Worm (Caenorhabditis elegans): ENCODE measurements around the gene sod-4.

Gene sod-4

DNA sequence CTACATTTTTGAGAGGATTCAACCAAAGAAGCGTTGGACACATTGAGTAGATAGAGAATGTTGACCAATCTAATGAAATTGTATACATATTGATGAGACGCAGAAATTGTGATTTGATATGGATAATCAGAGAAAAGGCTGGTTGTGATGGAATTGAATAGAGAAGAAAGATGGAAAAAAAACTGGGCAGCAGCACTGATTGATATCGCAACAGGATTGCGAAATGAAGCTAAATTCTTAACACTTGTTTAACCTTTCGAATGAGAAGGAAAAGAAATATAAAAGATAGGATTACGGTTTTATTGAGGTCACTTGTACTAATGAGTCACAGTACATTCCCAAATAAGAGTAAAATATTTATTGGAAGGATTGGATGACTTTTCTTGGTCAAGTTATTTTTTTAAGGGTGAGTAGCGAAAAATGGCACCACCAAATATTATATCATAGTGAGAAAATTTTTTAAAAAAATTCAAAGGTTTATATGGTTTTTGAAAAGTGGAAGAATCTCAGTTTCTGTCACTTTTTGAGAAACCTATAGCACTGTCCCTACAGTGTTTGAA lies 2.1 kb upstream of the sod-4 start:
- TF ChIP-seq lin-40 (tag; optimal IDR thresholded peaks at IDR 0.05), result no peak
- peak; percentile 49; the same call in 1 of the 2 replicates for TF ChIP-seq cebp-1 (GFP tag; IDR thresholded peaks at IDR 0.05)
- TF ChIP-seq cebp-1 (tag; optimal IDR thresholded peaks at IDR 0.05), result peak; percentile 88
- TF ChIP-seq tbp1 (GFP tag; optimal IDR thresholded peaks at IDR 0.05), result no peak
- TF ChIP-seq B0261.1 (tag; optimal IDR thresholded peaks at IDR 0.05), result no peak
- TF ChIP-seq ZK185.1 (tag; optimal IDR thresholded peaks at IDR 0.05; ENCODE audit: poor library complexity, severe bottlenecking), result no peak
- no peak for TF ChIP-seq T07F8.4 (tag; optimal IDR thresholded peaks at IDR 0.05)

- no peak for TF ChIP-seq hsf-1 (GFP tag; IDR thresholded peaks at IDR 0.05)
- TF ChIP-seq somi-1 (GFP tag; optimal IDR thresholded peaks at IDR 0.05), result no peak
- no peak for TF ChIP-seq sptf-2 (GFP tag; optimal IDR thresholded peaks at IDR 0.05)
- TF ChIP-seq cebp-2 (GFP tag; IDR thresholded peaks at IDR 0.05), result no peak
- TF ChIP-seq snpc-1.3 (tag; optimal IDR thresholded peaks at IDR 0.05; ENCODE audit: insufficient read depth), result no peak
- no peak for TF ChIP-seq ceh-58 (GFP tag; IDR thresholded peaks at IDR 0.05)
- no peak for TF ChIP-seq egl-44 (GFP tag; IDR thresholded peaks at IDR 0.05)
- TF ChIP-seq madf-8 (GFP tag; conservative IDR thresholded peaks at IDR 0.05), result no peak
- no peak for TF ChIP-seq cebp-1 (GFP tag; IDR thresholded peaks at IDR 0.05)
- TF ChIP-seq cebp-1 (tag; optimal IDR thresholded peaks at IDR 0.05), result peak; percentile 26
These were observed 897 bp upstream of the sod-4 start for ce11 chrIII:9501072-9501471.

- TF ChIP-seq ceh-100 (GFP tag; IDR thresholded peaks at IDR 0.05), result no peak
- no peak for TF ChIP-seq nhr-27 (tag; optimal IDR thresholded peaks at IDR 0.05)
- no peak for TF ChIP-seq F55B11.4 (tag; optimal IDR thresholded peaks at IDR 0.05; ENCODE audit: borderline replicate concordance, insufficient read depth)
- TF ChIP-seq aptf-3 (GFP tag; IDR thresholded peaks at IDR 0.05), result no peak
- no peak for TF ChIP-seq Y53G8AR.9 (GFP tag; conservative IDR thresholded peaks at IDR 0.05)
- no peak for TF ChIP-seq rec-8 (tag; optimal IDR thresholded peaks at IDR 0.05)
- TF ChIP-seq akir-1 (GFP tag; optimal IDR thresholded peaks at IDR 0.05), result no peak
- no peak for TF ChIP-seq nfyb-1 (GFP tag; IDR thresholded peaks at IDR 0.05)
- no peak for TF ChIP-seq aptf-2 (GFP tag; conservative IDR thresholded peaks at IDR 0.05)
- no peak for TF ChIP-seq ztf-22 (GFP tag; optimal IDR thresholded peaks at IDR 0.05)
- TF ChIP-seq F23B12.7 (tag; optimal IDR thresholded peaks at IDR 0.05; ENCODE audit: insufficient read depth), result no peak
These were observed 2.8 kb downstream of the sod-4 start for ce11 chrIII:9497412-9497811.

DNA sequence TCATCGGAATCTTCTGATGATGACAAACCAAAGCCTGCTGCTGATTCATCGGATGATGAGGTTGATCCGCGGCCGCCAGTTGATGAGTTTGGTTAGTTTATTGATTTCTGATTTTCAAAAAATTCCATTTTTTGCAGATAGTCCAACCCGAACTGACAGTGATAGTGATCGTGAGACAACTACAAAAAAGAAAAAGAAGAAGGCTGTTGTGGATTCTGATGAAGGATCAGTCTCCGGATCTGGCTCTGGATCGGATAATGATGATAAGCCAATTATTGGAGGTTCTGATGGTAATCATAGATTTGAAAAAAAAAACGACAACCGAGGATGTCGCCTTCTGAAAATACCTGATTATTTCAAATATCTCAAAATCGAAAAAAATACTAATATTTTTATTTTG lies 4.1 kb downstream of the sod-4 start:
- TF ChIP-seq snpc-1.1 (tag; optimal IDR thresholded peaks at IDR 0.05; ENCODE audit: insufficient read depth) (no peak), dox-1 (GFP tag; IDR thresholded peaks at IDR 0.05) (no peak), nhr-90 (tag; optimal IDR thresholded peaks at IDR 0.05) (no peak), aptf-3 (GFP tag; IDR thresholded peaks at IDR 0.05) (no peak), ceh-40 (GFP tag; IDR thresholded peaks at IDR 0.05) (no peak), Y79H2A.3 (GFP tag; conservative IDR thresholded peaks at IDR 0.05) (no peak), Y53G8AR.9 (GFP tag; conservative IDR thresholded peaks at IDR 0.05) (no peak), akir-1 (GFP tag; optimal IDR thresholded peaks at IDR 0.05) (no peak), nhr-80 (tag; optimal IDR thresholded peaks at IDR 0.05) (no peak), snpc-3.4 (tag; optimal IDR thresholded peaks at IDR 0.05) (no peak), B0261.1 (tag; optimal IDR thresholded peaks at IDR 0.05) (no peak), aptf-2 (GFP tag; conservative IDR thresholded peaks at IDR 0.05) (no peak), fkh-3 (tag; optimal IDR thresholded peaks at IDR 0.05) (no peak), Y67H2A.10 (GFP tag; conservative IDR thresholded peaks at IDR 0.05) (no peak), hsf-1 (GFP tag; IDR thresholded peaks at IDR 0.05) (no peak), die-1 (tag; optimal IDR thresholded peaks at IDR 0.05) (no peak)

All from whole organism, young adult.